Fruit fly (Drosophila melanogaster) whole organism, embryonic: Measurements from ENCODE around the gene Gr28a.
A peak's percentile ranks its signal among the peaks of the same experiment; 100 is the strongest.

Experiments
- Abd-B ChIP-seq: fragments of 200-800 bp; sonication (Bioruptor generic); optimal IDR thresholded peaks from 2 replicates; lab custom pipeline; 2018; ENCODE audit warnings: missing biosample characterization, mild to moderate bottlenecking, missing genetic modification characterization, moderate library complexity
- Atf6 ChIP-seq: fragments of 200-800 bp; sonication (Bioruptor generic); IDR thresholded peaks from 2 replicates; pipeline ENCODE4 v1.3.6; 2022; ENCODE audit warnings: missing biosample characterization, missing genetic modification characterization
- CG1024 ChIP-seq: fragments of 200-800 bp; sonication (Bioruptor generic); IDR thresholded peaks from 2 replicates; pipeline ENCODE4 v1.3.6; 2022; ENCODE audit warnings: missing biosample characterization, missing genetic modification characterization
- CG12155 ChIP-seq: fragments of 200-800 bp; sonication (Bioruptor generic); optimal IDR thresholded peaks from 3 replicates; lab custom pipeline; 2016; ENCODE audit warnings: missing biosample characterization, missing genetic modification characterization
- CG12236 ChIP-seq: fragments of 200-800 bp; sonication (Bioruptor generic); optimal IDR thresholded peaks from 2 replicates; lab custom pipeline; 2016; ENCODE audit warnings: missing biosample characterization, missing genetic modification characterization
- CG12391 ChIP-seq: fragments of 200-800 bp; sonication (Bioruptor generic); optimal IDR thresholded peaks from 3 replicates; lab custom pipeline; 2018; ENCODE audit warnings: missing biosample characterization, mild to moderate bottlenecking, missing genetic modification characterization, moderate library complexity
- CG16815 ChIP-seq: fragments of 200-800 bp; sonication (Bioruptor generic); optimal IDR thresholded peaks from 3 replicates; lab custom pipeline; 2017; ENCODE audit warnings: missing biosample characterization, mild to moderate bottlenecking, missing genetic modification characterization
- CG17359 ChIP-seq: fragments of 200-800 bp; sonication (Bioruptor generic); optimal IDR thresholded peaks from 3 replicates; lab custom pipeline; 2018; ENCODE audit warnings: missing biosample characterization, mild to moderate bottlenecking, missing genetic modification characterization, moderate library complexity
- CG18619 ChIP-seq: fragments of 200-800 bp; sonication (Bioruptor generic); optimal IDR thresholded peaks from 3 replicates; lab custom pipeline; 2017; ENCODE audit warnings: missing biosample characterization, mild to moderate bottlenecking, missing genetic modification characterization
- CG2678 ChIP-seq: fragments of 200-800 bp; sonication (Bioruptor generic); optimal IDR thresholded peaks from 3 replicates; lab custom pipeline; 2019; ENCODE audit warnings: missing biosample characterization, mild to moderate bottlenecking, missing genetic modification characterization, moderate library complexity
- CG3065 ChIP-seq: fragments of 200-800 bp; sonication (Bioruptor generic); optimal IDR thresholded peaks from 2 replicates; lab custom pipeline; 2016; ENCODE audit warnings: missing biosample characterization, missing genetic modification characterization
- CG3163 ChIP-seq: fragments of 200-800 bp; sonication (Bioruptor generic); optimal IDR thresholded peaks from 3 replicates; lab custom pipeline; 2016; ENCODE audit warnings: missing biosample characterization, missing genetic modification characterization
- CG34224 ChIP-seq: fragments of 200-800 bp; sonication (Bioruptor generic); IDR thresholded peaks from 3 replicates; pipeline ENCODE4 v1.3.6; 2022; ENCODE audit warnings: missing biosample characterization, missing genetic modification characterization; ENCODE audit not compliant: partially characterized antibody
- CG7357 ChIP-seq: fragments of 200-800 bp; sonication (Bioruptor generic); IDR thresholded peaks from 3 replicates; pipeline ENCODE4 v1.3.6; 2022; ENCODE audit warnings: missing biosample characterization, missing genetic modification characterization
- CG7839 ChIP-seq: fragments of 200-800 bp; sonication (Bioruptor generic); optimal IDR thresholded peaks from 3 replicates; lab custom pipeline; 2018; ENCODE audit warnings: missing biosample characterization, mild to moderate bottlenecking, missing genetic modification characterization, moderate library complexity
- CG8290 ChIP-seq, 3 experiments: fragments of 200-800 bp; sonication (Bioruptor generic); optimal IDR thresholded peaks; 2 replicates each; lab custom pipeline; 2016 to 2019; ENCODE audit warnings: missing biosample characterization in 3 of 3, missing genetic modification characterization in 3 of 3, mild to moderate bottlenecking in 2 of 3, moderate library complexity in 1 of 3
- CG9797 ChIP-seq: fragments of 200-800 bp; sonication (Bioruptor generic); optimal IDR thresholded peaks from 3 replicates; lab custom pipeline; 2018; ENCODE audit warnings: missing biosample characterization, mild to moderate bottlenecking, missing genetic modification characterization
- Dad ChIP-seq: fragments of 200-800 bp; sonication (Bioruptor generic); optimal IDR thresholded peaks from 3 replicates; lab custom pipeline; 2016; ENCODE audit warnings: missing biosample characterization, missing genetic modification characterization
- Dip2 ChIP-seq: fragments of 200-800 bp; sonication (Bioruptor generic); IDR thresholded peaks from 2 replicates; pipeline ENCODE4 v1.3.6; 2022; ENCODE audit warnings: missing biosample characterization, missing genetic modification characterization
- Dip3 ChIP-seq: fragments of 200-800 bp; sonication (Bioruptor generic); optimal IDR thresholded peaks from 3 replicates; lab custom pipeline; 2016; ENCODE audit warnings: missing biosample characterization, missing genetic modification characterization
- Dll ChIP-seq: fragments of 200-800 bp; sonication (Bioruptor generic); IDR thresholded peaks from 4 replicates; pipeline ENCODE4 v1.3.6; 2022; ENCODE audit warnings: missing biosample characterization, missing genetic modification characterization; ENCODE audit not compliant: partially characterized antibody
- Fer2 ChIP-seq: fragments of 200-800 bp; sonication (Bioruptor generic); optimal IDR thresholded peaks from 2 replicates; lab custom pipeline; 2018; ENCODE audit warnings: missing biosample characterization, mild to moderate bottlenecking, missing genetic modification characterization, moderate library complexity
- Jarid2 ChIP-seq: fragments of 200-800 bp; sonication (Bioruptor generic); optimal IDR thresholded peaks from 3 replicates; lab custom pipeline; 2017; ENCODE audit warnings: mild to moderate bottlenecking, missing biosample characterization, missing genetic modification reagents, missing genetic modification characterization
- Nf-YA ChIP-seq: fragments of 200-800 bp; sonication (Bioruptor generic); IDR thresholded peaks from 2 replicates; pipeline ENCODE4 v1.3.6; 2022; ENCODE audit warnings: missing biosample characterization, missing genetic modification characterization
- Nf-YC ChIP-seq: fragments of 200-800 bp; optimal IDR thresholded peaks from 3 replicates; lab custom pipeline; 2019; ENCODE audit warnings: missing biosample characterization, mild to moderate bottlenecking, missing genetic modification characterization, moderate library complexity
- Rfx ChIP-seq: fragments of 200-800 bp; sonication (Bioruptor generic); IDR thresholded peaks from 2 replicates; pipeline ENCODE4 v1.3.6; 2022; ENCODE audit warnings: missing biosample characterization, missing genetic modification characterization
- Scr ChIP-seq: fragments of 200-800 bp; sonication (Bioruptor generic); IDR thresholded peaks from 2 replicates; pipeline ENCODE4 v1.3.6; 2022; ENCODE audit warnings: missing biosample characterization, missing genetic modification characterization; ENCODE audit not compliant: partially characterized antibody
- TFAM ChIP-seq: fragments of 200-800 bp; sonication (Bioruptor generic); optimal IDR thresholded peaks from 2 replicates; lab custom pipeline; 2017; ENCODE audit warnings: missing biosample characterization, missing genetic modification characterization, inconsistent platforms
- Tbp ChIP-seq: fragments of >200 bp; optimal IDR thresholded peaks from 2 replicates; lab custom pipeline; 2018; ENCODE audit warnings: missing biosample characterization, missing genetic modification characterization
- Xbp1 ChIP-seq: fragments of 200-800 bp; sonication (Bioruptor generic); optimal IDR thresholded peaks from 3 replicates; lab custom pipeline; 2016; ENCODE audit warnings: missing biosample characterization, mild to moderate bottlenecking, missing genetic modification characterization
- ac ChIP-seq: fragments of 200-800 bp; sonication (Bioruptor generic); optimal IDR thresholded peaks from 3 replicates; lab custom pipeline; 2017; ENCODE audit warnings: missing biosample characterization, mild to moderate bottlenecking, missing genetic modification characterization
- al ChIP-seq: fragments of 200-800 bp; sonication (Bioruptor generic); IDR thresholded peaks from 2 replicates; pipeline ENCODE4 v1.3.6; 2022; ENCODE audit warnings: missing biosample characterization, missing genetic modification characterization
- ase ChIP-seq: fragments of 200-800 bp; sonication (Bioruptor generic); IDR thresholded peaks from 3 replicates; pipeline ENCODE4 v1.3.6; 2022; ENCODE audit warnings: missing biosample characterization, missing genetic modification characterization
- croc ChIP-seq: fragments of 200-800 bp; sonication (Bioruptor generic); conservative IDR thresholded peaks from 3 replicates; pipeline ENCODE4 v1.3.6; 2022; ENCODE audit warnings: missing biosample characterization, missing genetic modification characterization
- crol ChIP-seq: fragments of 200-800 bp; sonication (Bioruptor generic); IDR thresholded peaks from 2 replicates; pipeline ENCODE4 v1.3.6; 2022; ENCODE audit warnings: missing biosample characterization, missing genetic modification characterization
- dpn ChIP-seq, 2 experiments: fragments of 200-800 bp; sonication (Bioruptor generic); optimal IDR thresholded peaks; 3 replicates each; lab custom pipeline; 2016; ENCODE audit warnings: missing biosample characterization in 2 of 2, missing genetic modification characterization in 2 of 2
- eve ChIP-seq, 2 experiments: fragments of >200 bp; optimal IDR thresholded peaks; 2 replicates each; lab custom pipeline; 2017; ENCODE audit warnings: missing biosample characterization in 2 of 2, missing genetic modification characterization in 2 of 2
- gem ChIP-seq: fragments of 200-800 bp; sonication (Bioruptor generic); optimal IDR thresholded peaks from 2 replicates; lab custom pipeline; 2019; ENCODE audit warnings: missing biosample characterization, mild to moderate bottlenecking, missing genetic modification characterization, moderate library complexity
- grau ChIP-seq: fragments of 200-800 bp; optimal IDR thresholded peaks from 3 replicates; lab custom pipeline; 2019; ENCODE audit warnings: missing biosample characterization, mild to moderate bottlenecking, missing genetic modification characterization, moderate library complexity
- hkb ChIP-seq, 2 experiments: fragments of 200-800 bp in 1 of 2; fragments of >200 bp in 1 of 2; sonication (Bioruptor generic) in 1 of 2; IDR thresholded peaks in 1 of 2; optimal IDR thresholded peaks in 1 of 2; 2 replicates each; pipeline versions ENCODE4 v1.3.6 to Lab custom; 2017 to 2022; ENCODE audit warnings: missing biosample characterization in 1 of 2, missing genetic modification characterization in 1 of 2
- ind ChIP-seq: fragments of 200-800 bp; sonication (Bioruptor generic); optimal IDR thresholded peaks from 3 replicates; lab custom pipeline; 2016; ENCODE audit warnings: missing biosample characterization, missing genetic modification characterization
- lmd ChIP-seq: fragments of 200-800 bp; sonication (Bioruptor generic); IDR thresholded peaks from 2 replicates; pipeline ENCODE4 v1.3.6; 2022; ENCODE audit warnings: missing biosample characterization, missing genetic modification characterization
- lola ChIP-seq, 3 experiments: fragments of >200 bp in 2 of 3; fragments of 200-800 bp in 1 of 3; sonication (Bioruptor generic) in 1 of 3; optimal IDR thresholded peaks; 2 replicates each; lab custom pipeline; 2017 to 2019; ENCODE audit warnings: missing biosample characterization in 3 of 3, missing genetic modification characterization in 3 of 3, mild to moderate bottlenecking in 1 of 3, moderate library complexity in 1 of 3
- nau ChIP-seq: fragments of 200-800 bp; sonication (Bioruptor generic); optimal IDR thresholded peaks from 3 replicates; lab custom pipeline; 2017; ENCODE audit warnings: missing biosample characterization, mild to moderate bottlenecking, missing genetic modification characterization, missing genetic modification reagents
- phol ChIP-seq: fragments of 200-800 bp; sonication (Bioruptor generic); optimal IDR thresholded peaks from 3 replicates; lab custom pipeline; 2018; ENCODE audit warnings: missing biosample characterization, mild to moderate bottlenecking, missing genetic modification characterization, moderate library complexity
- pnt ChIP-seq: fragments of 200-800 bp; sonication (Bioruptor generic); optimal IDR thresholded peaks from 3 replicates; lab custom pipeline; 2016; ENCODE audit warnings: missing biosample characterization, missing genetic modification characterization
- pum ChIP-seq: fragments of 200-800 bp; sonication (Bioruptor generic); optimal IDR thresholded peaks from 2 replicates; lab custom pipeline; 2016; ENCODE audit warnings: missing biosample characterization, missing genetic modification characterization
- schlank ChIP-seq: fragments of 200-800 bp; sonication (Bioruptor generic); optimal IDR thresholded peaks from 2 replicates; lab custom pipeline; 2018; ENCODE audit warnings: missing biosample characterization, mild to moderate bottlenecking, missing genetic modification characterization
- stwl ChIP-seq: fragments of 200-800 bp; sonication (Bioruptor generic); optimal IDR thresholded peaks from 3 replicates; lab custom pipeline; 2018; ENCODE audit warnings: missing biosample characterization, mild to moderate bottlenecking, missing genetic modification characterization, moderate library complexity
- toy ChIP-seq: fragments of 200-800 bp; sonication (Bioruptor generic); IDR thresholded peaks from 2 replicates; pipeline ENCODE4 v1.3.6; 2022; ENCODE audit warnings: missing biosample characterization, missing genetic modification characterization

Gr28a gene

dm6 chr2L:7492508-7492907 is 38.5 kb upstream of the Gr28a start:
- TF ChIP-seq grau (peak; percentile 26), Dll (GFP tag; lab: Robert Waterston, UW) (no peak), CG3065 (GFP tag; lab: Kevin White, UChicago) (no peak), CG3163 (no peak), Abd-B (GFP tag; lab: Kevin White, UChicago) (peak; percentile 40), Jarid2 (GFP tag; lab: Kevin White, UChicago) (no peak), Dip3 (GFP tag; lab: Kevin White, UChicago) (no peak), CG7357 (no peak), gem (peak; percentile 61), eve (GFP tag; optimal IDR thresholded peaks at IDR 0.05; lab: Kevin White, UChicago) (no peak), CG12236 (GFP tag; lab: Kevin White, UChicago) (no peak), Tbp (GFP tag; lab: Kevin White, UChicago) (no peak), pnt (GFP tag; lab: Kevin White, UChicago) (no peak), CG17359 (tag; lab: Kevin White, UChicago) (no peak), Rfx (GFP tag; lab: Robert Waterston, UW) (0 out of 2 replicates have a peak, but pooled peaks have one; percentile 25), hkb (optimal IDR thresholded peaks at IDR 0.05; lab: Kevin White, UChicago) (no peak), hkb (GFP tag; IDR thresholded peaks at IDR 0.05; lab: Robert Waterston, UW) (no peak), CG18619 (GFP tag; lab: Kevin White, UChicago) (no peak), toy (no peak), CG12155 (no peak), CG8290 (GFP tag; optimal IDR thresholded peaks at IDR 0.05; lab: Kevin White, UChicago) (no peak), CG8290 (tag; optimal IDR thresholded peaks at IDR 0.05; lab: Kevin White, UChicago) (no peak), Fer2 (tag; lab: Kevin White, UChicago) (no peak), nau (no peak), ind (GFP tag; lab: Kevin White, UChicago) (no peak), Nf-YC (tag; lab: Kevin White, UChicago) (no peak), CG16815 (no peak), Dad (GFP tag; lab: Kevin White, UChicago) (no peak), lola (GFP tag; optimal IDR thresholded peaks at IDR 0.05; lab: Kevin White, UChicago) (no peak), Scr (GFP tag; lab: Robert Waterston, UW) (no peak), pum (no peak), al (GFP tag; lab: Robert Waterston, UW) (no peak), ac (GFP tag; lab: Kevin White, UChicago) (no peak), CG34224 (GFP tag; lab: Robert Waterston, UW) (no peak), TFAM (GFP tag; lab: Kevin White, UChicago) (no peak), Nf-YA (GFP tag; lab: Robert Waterston, UW) (no peak), CG1024 (no peak), crol (GFP tag; lab: Robert Waterston, UW) (no peak), CG7839 (tag; lab: Kevin White, UChicago) (peak; percentile 32), schlank (tag; lab: Kevin White, UChicago) (no peak), dpn (GFP tag; optimal IDR thresholded peaks at IDR 0.05; lab: Kevin White, UChicago) (peak in 1 of 2 experiments; percentile 14), Dip2 (GFP tag; lab: Robert Waterston, UW) (no peak), CG9797 (GFP tag; lab: Kevin White, UChicago) (no peak), phol (tag; lab: Kevin White, UChicago) (no peak), stwl (no peak), Xbp1 (GFP tag; lab: Kevin White, UChicago) (no peak), CG2678 (tag; lab: Kevin White, UChicago) (peak; percentile 48), CG12391 (tag; lab: Kevin White, UChicago) (peak; percentile 20), ase (GFP tag; lab: Robert Waterston, UW) (no peak), lmd (GFP tag; lab: Robert Waterston, UW) (peak; percentile 20; the same call in 1 of the 2 replicates), croc (GFP tag; lab: Robert Waterston, UW) (no peak), Atf6 (GFP tag; lab: Robert Waterston, UW) (no peak)
